Fruit fly (Drosophila melanogaster): Measurements from ENCODE around the gene CG13392.

Gene CG13392

dm6 chr2L:8382646-8383045, at the start of gene CG13392, which contains the start of gene Rcd4:
Gene CG13392 (minus strand): TSS chr2L:8382807.
Gene Rcd4 (plus strand): TSS chr2L:8382861.
- no peak for TF ChIP-seq CG8478 (optimal IDR thresholded peaks at IDR 0.05)
- no peak for TF ChIP-seq CTCF (optimal IDR thresholded peaks at IDR 0.05)

dm6 chr2L:8432130-8432529, 49.5 kb upstream of the CG13392 start:
- TF ChIP-seq CTCF (optimal IDR thresholded peaks at IDR 0.05), result no peak
- TF ChIP-seq CG8478 (optimal IDR thresholded peaks at IDR 0.05), result no peak

- TF ChIP-seq CTCF (optimal IDR thresholded peaks at IDR 0.05) (no peak), CG8478 (optimal IDR thresholded peaks at IDR 0.05) (no peak)
Measured at dm6 chr2L:8426801-8427200, 44.2 kb upstream of the CG13392 start.

- TF ChIP-seq CTCF (optimal IDR thresholded peaks at IDR 0.05) (no peak), CG8478 (optimal IDR thresholded peaks at IDR 0.05) (no peak)
Measured at dm6 chr2L:8425962-8426759, 43.6 kb upstream of the CG13392 start.

dm6 chr2L:8425212-8425611, 42.6 kb upstream of the CG13392 start:
- no peak for TF ChIP-seq CG8478 (optimal IDR thresholded peaks at IDR 0.05)
- TF ChIP-seq CTCF (optimal IDR thresholded peaks at IDR 0.05), result no peak

dm6 chr2L:8424662-8425208, 42.1 kb upstream of the CG13392 start:
- no peak for TF ChIP-seq CG8478 (optimal IDR thresholded peaks at IDR 0.05)
- TF ChIP-seq CTCF (optimal IDR thresholded peaks at IDR 0.05), result no peak

dm6 chr2L:8424090-8424470, 41.5 kb upstream of the CG13392 start:
- TF ChIP-seq CTCF (optimal IDR thresholded peaks at IDR 0.05) (no peak), CG8478 (optimal IDR thresholded peaks at IDR 0.05) (no peak)

- TF ChIP-seq CTCF (optimal IDR thresholded peaks at IDR 0.05) (no peak), CG8478 (optimal IDR thresholded peaks at IDR 0.05) (no peak)
Measured at dm6 chr2L:8423460-8424089, 41.0 kb upstream of the CG13392 start.

dm6 chr2L:8423047-8423446, 40.4 kb upstream of the CG13392 start:
- TF ChIP-seq CTCF (optimal IDR thresholded peaks at IDR 0.05) (no peak), CG8478 (optimal IDR thresholded peaks at IDR 0.05) (no peak)

- TF ChIP-seq CTCF (optimal IDR thresholded peaks at IDR 0.05) (no peak), CG8478 (optimal IDR thresholded peaks at IDR 0.05) (no peak)
Measured at dm6 chr2L:8421717-8422116, 39.1 kb upstream of the CG13392 start.

dm6 chr2L:8420259-8420930, 37.8 kb upstream of the CG13392 start:
- TF ChIP-seq CG8478 (optimal IDR thresholded peaks at IDR 0.05), result no peak
- TF ChIP-seq CTCF (optimal IDR thresholded peaks at IDR 0.05), result no peak

dm6 chr2L:8419382-8419940, 36.9 kb upstream of the CG13392 start:
- TF ChIP-seq CTCF (optimal IDR thresholded peaks at IDR 0.05) (no peak), CG8478 (optimal IDR thresholded peaks at IDR 0.05) (no peak)

dm6 chr2L:8418113-8418885, 35.7 kb upstream of the CG13392 start:
- TF ChIP-seq CG8478 (optimal IDR thresholded peaks at IDR 0.05) (peak; percentile 23), CTCF (optimal IDR thresholded peaks at IDR 0.05) (no peak)

dm6 chr2L:8417562-8417961, 35.0 kb upstream of the CG13392 start:
- no peak for TF ChIP-seq CG8478 (optimal IDR thresholded peaks at IDR 0.05)
- TF ChIP-seq CTCF (optimal IDR thresholded peaks at IDR 0.05), result no peak

Data from S2 (cell line).